Worm (Caenorhabditis elegans): Measurements from ENCODE around the gene clec-80.
A peak's percentile ranks its signal among the peaks of the same experiment; 100 is the strongest.

DNA sequence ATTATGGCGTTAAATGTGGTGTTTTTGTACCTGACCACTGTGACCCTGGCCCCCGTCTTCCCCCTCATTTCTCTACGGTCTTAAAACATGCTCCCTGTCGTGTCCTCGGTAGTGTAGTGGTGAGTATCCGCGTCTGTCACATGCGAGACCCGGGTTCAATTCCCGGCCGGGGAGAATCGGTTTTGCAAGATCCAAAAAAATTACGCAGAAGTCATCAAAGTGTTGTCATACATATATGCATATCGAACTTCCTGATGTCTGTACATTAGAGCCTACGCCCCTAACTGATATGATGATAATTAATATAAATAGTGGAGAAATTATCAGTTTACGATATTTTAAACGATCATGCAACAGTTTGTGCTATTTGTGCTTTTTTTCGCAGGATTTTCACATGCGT lies 18.0 kb upstream of the clec-80 start, which contains the start of gene Y54G2A.45:
- TF ChIP-seq dao-5 (tag; optimal IDR thresholded peaks at IDR 0.05) (peak; percentile 65), him-1 (tag; optimal IDR thresholded peaks at IDR 0.05) (peak; percentile 1), W03F9.2 (tag; optimal IDR thresholded peaks at IDR 0.05) (peak; percentile 71)

All from whole organism, L4/young adult.